Worm (Caenorhabditis elegans): ENCODE results near the gene dpf-4.

Gene dpf-4

ce11 chrIII:5859008-5859407 is at the start of gene dpf-4:
TSS of gene dpf-4 (plus strand) at chrIII:5859308.
- TF ChIP-seq sea-1 (GFP tag; conservative IDR thresholded peaks at IDR 0.05) (no peak), ceh-13 (GFP tag; optimal IDR thresholded peaks at IDR 0.05) (no peak), aly-1 (tag; optimal IDR thresholded peaks at IDR 0.05) (no peak), scrt-1 (GFP tag; IDR thresholded peaks at IDR 0.05) (no peak), hnd-1 (tag; optimal IDR thresholded peaks at IDR 0.05) (no peak), tra-4 (tag; optimal IDR thresholded peaks at IDR 0.05) (no peak), ama-1 (optimal IDR thresholded peaks at IDR 0.05) (no peak), hmg-4 (GFP tag; optimal IDR thresholded peaks at IDR 0.05) (no peak), hmbx-1 (tag; optimal IDR thresholded peaks at IDR 0.05) (no peak), F13C5.2 (tag; optimal IDR thresholded peaks at IDR 0.05) (no peak)

- TF ChIP-seq ama-1 (optimal IDR thresholded peaks at IDR 0.05) (no peak), ceh-36 (tag; optimal IDR thresholded peaks at IDR 0.05) (no peak), hnd-1 (tag; optimal IDR thresholded peaks at IDR 0.05) (no peak), ets-7 (tag; optimal IDR thresholded peaks at IDR 0.05) (no peak), ceh-13 (GFP tag; optimal IDR thresholded peaks at IDR 0.05) (no peak), aly-1 (tag; optimal IDR thresholded peaks at IDR 0.05) (no peak), hmbx-1 (tag; optimal IDR thresholded peaks at IDR 0.05) (no peak), scrt-1 (GFP tag; IDR thresholded peaks at IDR 0.05) (no peak), pes-1 (GFP tag; IDR thresholded peaks at IDR 0.05) (no peak), tbx-37 (GFP tag; conservative IDR thresholded peaks at IDR 0.05) (no peak), tbx-11 (GFP tag; IDR thresholded peaks at IDR 0.05) (no peak), flt-1 (GFP tag; IDR thresholded peaks at IDR 0.05) (no peak), B0310.2 (tag; optimal IDR thresholded peaks at IDR 0.05) (no peak), hmg-4 (GFP tag; optimal IDR thresholded peaks at IDR 0.05) (no peak), sea-1 (GFP tag; conservative IDR thresholded peaks at IDR 0.05) (no peak), tra-4 (tag; optimal IDR thresholded peaks at IDR 0.05) (no peak)
These were observed 49.1 kb upstream of the dpf-4 start for ce11 chrIII:5810012-5810411.

- TF ChIP-seq B0310.2 (tag; optimal IDR thresholded peaks at IDR 0.05) (no peak), ceh-13 (GFP tag; optimal IDR thresholded peaks at IDR 0.05) (no peak), flt-1 (GFP tag; IDR thresholded peaks at IDR 0.05) (no peak), hmbx-1 (tag; optimal IDR thresholded peaks at IDR 0.05) (no peak), ets-7 (tag; optimal IDR thresholded peaks at IDR 0.05) (no peak), ceh-36 (tag; optimal IDR thresholded peaks at IDR 0.05) (no peak), tbx-37 (GFP tag; conservative IDR thresholded peaks at IDR 0.05) (no peak), pes-1 (GFP tag; IDR thresholded peaks at IDR 0.05) (no peak), hnd-1 (tag; optimal IDR thresholded peaks at IDR 0.05) (no peak), F13C5.2 (tag; optimal IDR thresholded peaks at IDR 0.05) (no peak), ama-1 (optimal IDR thresholded peaks at IDR 0.05) (no peak), tbx-11 (GFP tag; IDR thresholded peaks at IDR 0.05) (no peak), scrt-1 (GFP tag; IDR thresholded peaks at IDR 0.05) (no peak), sea-1 (GFP tag; conservative IDR thresholded peaks at IDR 0.05) (no peak), tra-4 (tag; optimal IDR thresholded peaks at IDR 0.05) (no peak), hmg-4 (GFP tag; optimal IDR thresholded peaks at IDR 0.05) (no peak), aly-1 (tag; optimal IDR thresholded peaks at IDR 0.05) (no peak)
These were observed 47.2 kb upstream of the dpf-4 start for ce11 chrIII:5811957-5812356.

- no peak for TF ChIP-seq hnd-1 (tag; optimal IDR thresholded peaks at IDR 0.05)
- TF ChIP-seq sea-1 (GFP tag; conservative IDR thresholded peaks at IDR 0.05): no peak
- no peak for TF ChIP-seq ets-7 (tag; optimal IDR thresholded peaks at IDR 0.05)
- TF ChIP-seq hmbx-1 (tag; optimal IDR thresholded peaks at IDR 0.05): no peak
- TF ChIP-seq tra-4 (tag; optimal IDR thresholded peaks at IDR 0.05): no peak
These were observed 46.4 kb upstream of the dpf-4 start for ce11 chrIII:5812672-5813071.

- TF ChIP-seq flt-1 (GFP tag; IDR thresholded peaks at IDR 0.05) (no peak), F13C5.2 (tag; optimal IDR thresholded peaks at IDR 0.05) (no peak), B0310.2 (tag; optimal IDR thresholded peaks at IDR 0.05) (no peak), hnd-1 (tag; optimal IDR thresholded peaks at IDR 0.05) (no peak), ama-1 (optimal IDR thresholded peaks at IDR 0.05) (no peak), scrt-1 (GFP tag; IDR thresholded peaks at IDR 0.05) (no peak), aly-1 (tag; optimal IDR thresholded peaks at IDR 0.05) (no peak), hmbx-1 (tag; optimal IDR thresholded peaks at IDR 0.05) (no peak), hmg-4 (GFP tag; optimal IDR thresholded peaks at IDR 0.05) (no peak), ets-7 (tag; optimal IDR thresholded peaks at IDR 0.05) (no peak), pes-1 (GFP tag; IDR thresholded peaks at IDR 0.05) (no peak), tbx-37 (GFP tag; conservative IDR thresholded peaks at IDR 0.05) (no peak), tra-4 (tag; optimal IDR thresholded peaks at IDR 0.05) (no peak), ceh-13 (GFP tag; optimal IDR thresholded peaks at IDR 0.05) (no peak), tbx-11 (GFP tag; IDR thresholded peaks at IDR 0.05) (no peak), sea-1 (GFP tag; conservative IDR thresholded peaks at IDR 0.05) (no peak)
These were observed 45.6 kb upstream of the dpf-4 start for ce11 chrIII:5813501-5813900.

- no peak for TF ChIP-seq hmbx-1 (tag; optimal IDR thresholded peaks at IDR 0.05)
These were observed 45.0 kb upstream of the dpf-4 start for ce11 chrIII:5814098-5814497.

ce11 chrIII:5814799-5815198 is 44.3 kb upstream of the dpf-4 start, which contains the start of gene R12B2.7:
TSS of gene R12B2.7 (plus strand) at chrIII:5815045.
- TF ChIP-seq ets-7 (tag; optimal IDR thresholded peaks at IDR 0.05) (no peak), ama-1 (optimal IDR thresholded peaks at IDR 0.05) (no peak), F13C5.2 (tag; optimal IDR thresholded peaks at IDR 0.05) (no peak), aly-1 (tag; optimal IDR thresholded peaks at IDR 0.05) (no peak), hmbx-1 (tag; optimal IDR thresholded peaks at IDR 0.05) (no peak), flt-1 (GFP tag; IDR thresholded peaks at IDR 0.05) (no peak), tra-4 (tag; optimal IDR thresholded peaks at IDR 0.05) (no peak), B0310.2 (tag; optimal IDR thresholded peaks at IDR 0.05) (no peak), hnd-1 (tag; optimal IDR thresholded peaks at IDR 0.05) (no peak)

ce11 chrIII:5815932-5816331 is 43.2 kb upstream of the dpf-4 start, which contains the start of gene sma-4:
TSS of gene sma-4 (plus strand) at chrIII:5816232.
- TF ChIP-seq tbx-37 (GFP tag; conservative IDR thresholded peaks at IDR 0.05) (no peak), tbx-11 (GFP tag; IDR thresholded peaks at IDR 0.05) (no peak), flt-1 (GFP tag; IDR thresholded peaks at IDR 0.05) (no peak)

All from whole organism, early embryonic.